Fruit fly (Drosophila melanogaster) whole organism, prepupa: ENCODE data around the gene CG15740.

Experiments used
- Blimp-1 ChIP-seq: fragments of 200-800 bp; sonication (Bioruptor generic); optimal IDR thresholded peaks from 3 replicates; lab custom pipeline; 2017; ENCODE audit warnings: missing biosample characterization, missing genetic modification characterization, mild to moderate bottlenecking, moderate library complexity, missing genetic modification reagents
- CG11902 ChIP-seq: fragments of 200-800 bp; sonication (Bioruptor generic); optimal IDR thresholded peaks from 3 replicates; lab custom pipeline; 2016; ENCODE audit warnings: missing biosample characterization, missing genetic modification characterization
- CG15336 ChIP-seq: fragments of 200-800 bp; sonication (Bioruptor generic); IDR thresholded peaks from 2 replicates; pipeline ENCODE4 v1.3.6; 2022; ENCODE audit warnings: missing biosample characterization, missing genetic modification characterization
- CG1621 ChIP-seq: fragments of 200-800 bp; sonication (Bioruptor generic); optimal IDR thresholded peaks from 3 replicates; lab custom pipeline; 2018; ENCODE audit warnings: missing biosample characterization, mild to moderate bottlenecking, missing genetic modification characterization
- CG3032 ChIP-seq: fragments of 200-800 bp; optimal IDR thresholded peaks from 2 replicates; lab custom pipeline; 2019; ENCODE audit warnings: missing biosample characterization, mild to moderate bottlenecking, missing genetic modification characterization, moderate library complexity
- CG31627 ChIP-seq: fragments of 200-800 bp; sonication (Bioruptor generic); optimal IDR thresholded peaks from 3 replicates; lab custom pipeline; 2016; ENCODE audit warnings: missing biosample characterization, missing genetic modification characterization
- CG34406 ChIP-seq: fragments of 200-800 bp; sonication (Bioruptor generic); optimal IDR thresholded peaks from 3 replicates; lab custom pipeline; 2016; ENCODE audit warnings: missing biosample characterization, missing genetic modification characterization
- CG3919 ChIP-seq: fragments of 200-800 bp; sonication (Bioruptor generic); optimal IDR thresholded peaks from 3 replicates; lab custom pipeline; 2016; ENCODE audit warnings: missing biosample characterization, missing genetic modification characterization
- CG6163 ChIP-seq: fragments of 200-800 bp; sonication (Bioruptor generic); IDR thresholded peaks from 3 replicates; pipeline ENCODE4 v1.3.6; 2022; ENCODE audit warnings: missing biosample characterization, missing genetic modification characterization
- CG6808 ChIP-seq: fragments of 200-800 bp; sonication (Bioruptor generic); optimal IDR thresholded peaks from 3 replicates; lab custom pipeline; 2017; ENCODE audit warnings: missing biosample characterization, missing genetic modification characterization, mild to moderate bottlenecking, moderate library complexity, missing genetic modification reagents
- CG6854 ChIP-seq: fragments of 200-800 bp; sonication (Bioruptor generic); optimal IDR thresholded peaks from 2 replicates; lab custom pipeline; 2017; ENCODE audit warnings: missing biosample characterization, mild to moderate bottlenecking, missing genetic modification characterization
- CG8119 ChIP-seq: fragments of 200-800 bp; sonication (Bioruptor generic); IDR thresholded peaks from 3 replicates; pipeline ENCODE4 v1.3.6; 2022; ENCODE audit warnings: missing biosample characterization, missing genetic modification characterization
- CG8632 ChIP-seq: fragments of 200-800 bp; sonication (Bioruptor generic); optimal IDR thresholded peaks from 3 replicates; lab custom pipeline; 2016; ENCODE audit warnings: missing biosample characterization, missing genetic modification characterization
- Eip78C ChIP-seq: fragments of 200-800 bp; sonication (Bioruptor generic); peaks from one replicate; lab custom pipeline; 2016; ENCODE audit warnings: missing biosample characterization, missing genetic modification characterization
- Eip93F ChIP-seq: fragments of 200-800 bp; sonication (Bioruptor generic); optimal IDR thresholded peaks from 2 replicates; lab custom pipeline; 2016; ENCODE audit warnings: missing biosample characterization, mild to moderate bottlenecking, missing genetic modification characterization
- Ets21C ChIP-seq: fragments of 200-800 bp; sonication (Bioruptor generic); optimal IDR thresholded peaks from 3 replicates; lab custom pipeline; 2016; ENCODE audit warnings: missing biosample characterization, missing genetic modification characterization
- Ets96B ChIP-seq: fragments of 200-800 bp; optimal IDR thresholded peaks from 2 replicates; lab custom pipeline; 2019; ENCODE audit warnings: missing biosample characterization, mild to moderate bottlenecking, missing genetic modification characterization, moderate library complexity
- Hr38 ChIP-seq: sonication (Bioruptor generic); optimal IDR thresholded peaks from 2 replicates; lab custom pipeline; 2016; ENCODE audit warnings: missing biosample characterization, missing genetic modification characterization
- Hr39 ChIP-seq: fragments of 200-800 bp; sonication (Bioruptor generic); optimal IDR thresholded peaks from 2 replicates; lab custom pipeline; 2016; ENCODE audit warnings: missing biosample characterization, missing genetic modification characterization
- Hr4 ChIP-seq: fragments of 200-800 bp; sonication (Bioruptor generic); optimal IDR thresholded peaks from 3 replicates; lab custom pipeline; 2016; ENCODE audit warnings: missing biosample characterization, missing genetic modification characterization
- OdsH ChIP-seq: fragments of 200-800 bp; sonication (Bioruptor generic); optimal IDR thresholded peaks from 3 replicates; lab custom pipeline; 2016; ENCODE audit warnings: missing biosample characterization, missing genetic modification characterization
- Smox ChIP-seq: fragments of 200-800 bp; sonication (Bioruptor generic); optimal IDR thresholded peaks from 3 replicates; lab custom pipeline; 2016; ENCODE audit warnings: missing biosample characterization, missing genetic modification characterization
- Sox102F ChIP-seq: fragments of 200-800 bp; sonication (Bioruptor generic); optimal IDR thresholded peaks from 2 replicates; lab custom pipeline; 2016; ENCODE audit warnings: missing biosample characterization, mild to moderate bottlenecking, missing genetic modification characterization
- Sox14 ChIP-seq: fragments of 200-800 bp; sonication (Bioruptor generic); optimal IDR thresholded peaks from 3 replicates; lab custom pipeline; 2016; ENCODE audit warnings: missing biosample characterization, missing genetic modification characterization
- Sox15 ChIP-seq: fragments of 200-800 bp; sonication (Bioruptor generic); optimal IDR thresholded peaks from 3 replicates; lab custom pipeline; 2016; ENCODE audit warnings: missing biosample characterization, missing genetic modification characterization
- achi ChIP-seq: fragments of 200-800 bp; sonication (Bioruptor generic); optimal IDR thresholded peaks from 3 replicates; lab custom pipeline; 2016; ENCODE audit warnings: missing biosample characterization, missing genetic modification characterization
- cyc ChIP-seq: fragments of 200-800 bp; sonication (Bioruptor generic); optimal IDR thresholded peaks from 3 replicates; lab custom pipeline; 2016; ENCODE audit warnings: missing biosample characterization, missing genetic modification characterization
- fd59A ChIP-seq: fragments of 200-800 bp; sonication (Bioruptor generic); optimal IDR thresholded peaks from 2 replicates; lab custom pipeline; 2017; ENCODE audit warnings: missing biosample characterization, mild to moderate bottlenecking, missing genetic modification characterization, missing genetic modification reagents
- fd85E ChIP-seq: fragments of 200-800 bp; sonication (Bioruptor generic); optimal IDR thresholded peaks from 3 replicates; lab custom pipeline; 2016; ENCODE audit warnings: missing biosample characterization, missing genetic modification characterization
- fkh ChIP-seq: fragments of 200-800 bp; sonication (Bioruptor generic); optimal IDR thresholded peaks from 3 replicates; lab custom pipeline; 2017; ENCODE audit warnings: missing biosample characterization, mild to moderate bottlenecking, missing genetic modification characterization, moderate library complexity
- net ChIP-seq: fragments of 200-800 bp; sonication (Bioruptor generic); optimal IDR thresholded peaks from 3 replicates; lab custom pipeline; 2016; ENCODE audit warnings: missing biosample characterization, missing genetic modification characterization
- pdm3 ChIP-seq: fragments of 200-800 bp; sonication (Bioruptor generic); optimal IDR thresholded peaks from 3 replicates; lab custom pipeline; 2016; ENCODE audit warnings: missing biosample characterization, missing genetic modification characterization
- spab ChIP-seq: fragments of 200-800 bp; sonication (Bioruptor generic); optimal IDR thresholded peaks from 2 replicates; lab custom pipeline; 2017; ENCODE audit warnings: missing biosample characterization, mild to moderate bottlenecking, missing genetic modification characterization, missing genetic modification reagents
- ss ChIP-seq, 2 experiments: fragments of 200-800 bp; sonication (Bioruptor generic); optimal IDR thresholded peaks; 2 replicates in 1 of 2; 3 replicates in 1 of 2; lab custom pipeline; 2017 to 2018; ENCODE audit warnings: mild to moderate bottlenecking in 2 of 2, missing biosample characterization in 2 of 2, missing genetic modification characterization in 2 of 2, moderate library complexity in 1 of 2
- svp ChIP-seq: fragments of 200-800 bp; sonication (Bioruptor generic); peaks from one replicate; lab custom pipeline; 2016; ENCODE audit warnings: missing biosample characterization, missing genetic modification characterization
- topi ChIP-seq: fragments of 200-800 bp; sonication (Bioruptor generic); optimal IDR thresholded peaks from 3 replicates; lab custom pipeline; 2016; ENCODE audit warnings: missing biosample characterization, missing genetic modification characterization

Gene CG15740

DNA sequence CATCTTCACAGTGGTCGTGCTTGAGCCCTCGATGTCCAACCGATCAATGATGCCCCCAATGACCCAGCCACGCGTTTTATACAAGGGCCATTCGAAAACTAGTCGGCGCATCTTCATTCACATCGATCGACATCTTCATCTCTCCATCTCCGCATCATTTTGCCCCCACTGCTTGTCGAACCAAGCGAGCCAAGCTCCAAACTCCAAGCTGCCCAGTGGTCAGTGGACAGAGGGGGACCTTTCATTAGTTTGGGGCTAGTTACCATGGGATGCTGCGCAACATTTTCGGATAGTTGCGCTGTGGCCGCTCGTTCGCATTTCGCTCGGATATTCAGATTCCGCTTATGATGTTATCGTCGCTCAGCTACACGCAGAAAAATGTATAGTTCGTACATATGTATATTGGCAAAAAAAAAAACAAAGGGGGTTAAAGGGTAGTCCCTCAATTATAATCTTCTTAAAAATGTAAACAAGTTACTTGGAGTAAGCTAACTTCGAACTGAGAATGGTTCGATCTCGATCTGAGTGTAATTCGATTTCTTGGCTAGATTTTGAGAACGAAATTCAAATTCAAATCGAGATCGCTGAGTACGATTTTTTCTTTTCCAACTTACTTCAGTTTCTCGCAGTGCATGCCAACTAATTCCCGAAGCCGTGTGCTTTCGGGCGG, at the start of gene CG15740:
TSS of gene CG15740 (minus strand) at position 51 of the 670 bp plus-strand sequence.
- TF ChIP-seq CG6163 (GFP tag; lab: Robert Waterston, UW) (0 out of 3 replicates have a peak, but pooled peaks have one; percentile 24), fkh (GFP tag; lab: Kevin White, UChicago) (no peak), cyc (GFP tag; lab: Kevin White, UChicago) (no peak), Hr38 (GFP tag; lab: Kevin White, UChicago) (no peak), CG11902 (GFP tag; lab: Kevin White, UChicago) (no peak), Hr39 (GFP tag; lab: Kevin White, UChicago) (no peak), CG3919 (GFP tag; lab: Kevin White, UChicago) (no peak), CG8119 (no peak), CG31627 (no peak), Eip93F (GFP tag; lab: Kevin White, UChicago) (no peak), Smox (GFP tag; lab: Kevin White, UChicago) (no peak), fd85E (GFP tag; lab: Kevin White, UChicago) (no peak), Hr4 (peak; percentile 4), CG15336 (GFP tag; lab: Robert Waterston, UW) (peak; percentile 36), Eip78C (GFP tag; lab: Kevin White, UChicago) (peak; percentile 68), net (GFP tag; lab: Kevin White, UChicago) (no peak), OdsH (GFP tag; lab: Kevin White, UChicago) (peak; percentile 1)
- TF ChIP-seq, all 60 proteins: peak for 5

DNA sequence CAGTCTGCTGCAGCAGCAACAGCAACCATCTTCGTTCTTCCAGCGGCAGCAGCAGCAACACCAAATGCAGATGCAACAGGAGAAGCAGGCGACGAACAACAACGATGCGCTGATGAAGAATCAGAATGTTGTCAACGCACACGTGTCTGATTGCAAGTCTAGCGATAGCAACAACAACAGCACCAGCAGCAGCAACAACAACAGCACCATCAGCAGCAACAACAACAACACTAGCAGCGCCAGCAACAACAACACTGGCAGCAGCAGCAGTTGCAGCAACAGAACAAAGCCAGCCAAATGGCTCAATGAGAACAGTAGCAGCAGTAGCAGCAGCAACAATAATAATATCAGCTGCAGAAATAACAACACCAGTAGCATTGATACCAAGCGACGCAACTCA, 49.2 kb upstream of the CG15740 start:
- TF ChIP-seq Ets21C (no peak), CG3919 (GFP tag; lab: Kevin White, UChicago) (peak; percentile 14)

DNA sequence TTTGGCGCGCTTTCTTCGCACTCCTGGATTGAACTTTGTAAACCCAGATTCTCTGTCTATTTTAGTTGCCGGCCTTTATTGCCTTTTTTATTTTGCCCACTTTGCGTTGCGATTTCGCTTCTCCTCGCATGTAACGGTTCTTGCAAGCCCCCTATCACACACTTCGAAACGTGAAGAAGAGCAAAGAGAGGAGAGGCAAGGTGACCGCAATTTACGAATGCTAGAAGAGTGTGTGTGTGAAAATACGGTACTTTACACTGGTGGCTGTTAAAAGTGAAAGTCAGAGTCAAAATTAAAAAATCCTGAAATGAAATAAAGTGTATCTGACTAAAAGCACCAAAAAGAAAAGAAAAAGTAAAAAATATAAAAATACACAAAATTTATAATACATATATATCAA, 48.3 kb upstream of the CG15740 start:
- TF ChIP-seq CG11902 (GFP tag; lab: Kevin White, UChicago) (no peak), Smox (GFP tag; lab: Kevin White, UChicago) (no peak), CG8632 (GFP tag; lab: Kevin White, UChicago) (no peak), Sox15 (GFP tag; lab: Kevin White, UChicago) (no peak), Sox102F (no peak), fd59A (no peak), spab (GFP tag; lab: Kevin White, UChicago) (no peak)
- TF ChIP-seq, all 60 proteins: peak for 0

DNA sequence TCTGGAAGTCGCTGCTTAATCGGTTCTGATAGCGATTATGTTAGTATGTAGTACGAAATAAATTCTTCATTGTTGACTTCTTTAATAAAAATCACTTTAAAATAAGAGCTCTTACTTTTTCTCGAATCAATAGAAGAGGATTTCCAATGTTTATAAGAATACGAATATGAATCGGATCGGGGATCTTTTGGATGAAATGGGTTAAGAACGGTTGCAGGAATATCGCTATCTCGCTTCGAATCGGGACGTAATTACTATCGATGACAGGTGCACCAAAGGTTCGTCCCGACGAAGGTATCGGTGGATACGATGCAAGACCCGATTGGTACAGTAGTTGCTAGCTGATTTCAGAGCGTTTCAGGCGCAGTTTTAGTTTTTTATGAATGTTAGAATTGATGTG, 47.7 kb upstream of the CG15740 start, which contains the start of gene wisp:
TSS of gene wisp (plus strand) at position 301 of the 400 bp plus-strand sequence.
- TF ChIP-seq Sox14 (GFP tag; lab: Kevin White, UChicago) (no peak), pdm3 (GFP tag; lab: Kevin White, UChicago) (no peak), svp (GFP tag; lab: Kevin White, UChicago) (no peak), CG34406 (GFP tag; lab: Kevin White, UChicago) (no peak), CG6808 (GFP tag; lab: Kevin White, UChicago) (no peak), ss (GFP tag; optimal IDR thresholded peaks at IDR 0.05; lab: Kevin White, UChicago) (no peak), CG8632 (GFP tag; lab: Kevin White, UChicago) (no peak), topi (no peak), CG6854 (GFP tag; lab: Kevin White, UChicago) (no peak), fd59A (no peak), cyc (GFP tag; lab: Kevin White, UChicago) (no peak)

DNA sequence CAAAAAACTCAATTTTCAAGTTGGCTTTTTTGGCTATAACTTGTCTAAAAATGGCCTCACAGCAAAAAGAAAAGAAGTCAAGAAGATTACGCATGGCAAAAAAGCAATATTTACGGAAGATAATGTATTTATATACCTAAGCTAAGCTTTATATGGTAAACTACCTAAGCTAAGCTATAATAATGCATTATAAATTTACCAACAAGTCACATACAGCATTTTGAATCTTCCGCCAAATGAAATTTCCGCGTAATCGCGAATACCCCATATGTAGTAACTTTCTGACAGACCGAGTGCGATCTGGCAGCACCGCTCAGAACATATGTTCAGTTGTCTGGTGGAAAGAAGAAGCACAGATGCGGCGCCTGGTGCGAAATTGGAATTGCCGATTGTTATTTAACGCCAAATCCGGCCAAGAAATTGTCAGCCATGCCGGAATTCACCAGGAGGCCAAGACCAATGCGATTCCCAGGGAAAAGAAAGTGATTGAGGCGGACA, 45.8 kb upstream of the CG15740 start, which contains the start of gene sicily:
TSS of gene sicily (plus strand) at position 51 of the 498 bp plus-strand sequence.
- TF ChIP-seq CG1621 (peak; percentile 86), Blimp-1 (GFP tag; lab: Kevin White, UChicago) (no peak), CG3032 (no peak), Ets96B (no peak), Hr38 (GFP tag; lab: Kevin White, UChicago) (no peak), achi (GFP tag; lab: Kevin White, UChicago) (peak; percentile 96)
- TF ChIP-seq, all 60 proteins: peak for 2
